Worm (Caenorhabditis elegans) whole organism, L2 larva: ENCODE data around the gene srr-6.

ENCODE experiments used
- aly-2 ChIP-seq: fragments of 150-350 bp; optimal IDR thresholded peaks from 2 replicates; lab custom pipeline; 2014; ENCODE audit warnings: missing biosample characterization, missing genetic modification characterization
- egl-27 ChIP-seq: sonication (generic microtip); optimal IDR thresholded peaks from 3 replicates; lab custom pipeline; 2017; ENCODE audit warnings: missing biosample characterization, missing genetic modification reagents, missing genetic modification characterization
- mdl-1 ChIP-seq, 2 experiments: fragments of 150-350 bp in 1 of 2; sonication (generic microtip) in 1 of 2; optimal IDR thresholded peaks; 2 replicates each; lab custom pipeline; 2017; ENCODE audit warnings: missing biosample characterization in 2 of 2, missing genetic modification characterization in 2 of 2
- nhr-11 ChIP-seq: fragments of 150-350 bp; optimal IDR thresholded peaks from 2 replicates; lab custom pipeline; 2014; ENCODE audit warnings: missing biosample characterization, missing genetic modification characterization

DNA sequence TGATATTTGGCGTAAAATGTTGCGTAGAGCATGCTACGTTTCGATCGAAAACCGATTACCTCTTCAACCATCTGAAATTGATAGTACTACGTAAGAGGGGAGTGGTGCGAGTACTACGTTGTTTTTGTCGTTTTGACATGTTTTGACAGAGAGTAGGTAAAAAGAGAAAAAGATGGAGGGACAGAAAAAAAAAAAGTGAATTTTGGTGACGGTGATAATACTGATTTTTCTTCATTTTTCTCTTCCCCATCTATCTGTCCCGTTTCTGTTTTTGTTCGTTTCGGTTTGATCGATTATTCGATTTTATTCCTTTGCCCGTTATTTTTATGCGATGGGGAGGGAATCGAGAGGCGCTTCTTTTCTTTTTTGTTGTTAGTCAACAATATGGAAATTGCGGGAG, 28.3 kb downstream of the srr-6 start, which contains the start of gene K11D12.8:
- TF ChIP-seq nhr-11 (tag; lab: Kevin White, UChicago) (no peak), mdl-1 (tag; optimal IDR thresholded peaks at IDR 0.05; lab: Kevin White, UChicago) (no peak), egl-27 (tag; lab: Kevin White, UChicago) (no peak), aly-2 (no peak)
